Worm (Caenorhabditis elegans) whole organism, early embryonic: ENCODE measurements around the gene ceh-76.

ENCODE experiments used
- B0310.2 ChIP-seq: sonication (generic microtip); optimal IDR thresholded peaks from 2 replicates; lab custom pipeline; 2016; ENCODE audit warnings: mild to moderate bottlenecking, missing genetic modification characterization, missing compliant biosample characterization
- F13C5.2 ChIP-seq: sonication (generic microtip); optimal IDR thresholded peaks from 2 replicates; lab custom pipeline; 2017; ENCODE audit warnings: mild to moderate bottlenecking, missing genetic modification characterization, inconsistent platforms, missing compliant biosample characterization
- aly-1 ChIP-seq: sonication (generic microtip); optimal IDR thresholded peaks from 2 replicates; lab custom pipeline; 2016; ENCODE audit warnings: missing genetic modification characterization, missing compliant biosample characterization
- ama-1 ChIP-seq: fragments of 150-350 bp; optimal IDR thresholded peaks from 2 replicates; lab custom pipeline; 2014
- ceh-13 ChIP-seq: fragments of 200-800 bp; sonication (Bioruptor generic); optimal IDR thresholded peaks from 2 replicates; lab custom pipeline; 2018; ENCODE audit warnings: mild to moderate bottlenecking, missing genetic modification characterization, missing compliant biosample characterization
- ceh-36 ChIP-seq: sonication (generic microtip); optimal IDR thresholded peaks from 2 replicates; lab custom pipeline; 2016; ENCODE audit warnings: missing genetic modification characterization, inconsistent platforms, missing compliant biosample characterization
- ets-7 ChIP-seq: sonication (generic microtip); optimal IDR thresholded peaks from 2 replicates; lab custom pipeline; 2016; ENCODE audit warnings: missing genotype, missing genetic modification characterization, missing compliant biosample characterization
- flt-1 ChIP-seq: fragments of 200-800 bp; sonication (Bioruptor generic); IDR thresholded peaks from 2 replicates; pipeline ENCODE4 v1.3.6; 2022; ENCODE audit warnings: missing genetic modification characterization, missing compliant biosample characterization
- hmbx-1 ChIP-seq: sonication (generic microtip); optimal IDR thresholded peaks from 2 replicates; lab custom pipeline; 2016; ENCODE audit warnings: mild to moderate bottlenecking, missing genetic modification characterization, missing compliant biosample characterization
- hmg-4 ChIP-seq: fragments of 200-800 bp; sonication (Bioruptor generic); optimal IDR thresholded peaks from 2 replicates; lab custom pipeline; 2018; ENCODE audit warnings: mild to moderate bottlenecking, missing genetic modification characterization, missing compliant biosample characterization
- hnd-1 ChIP-seq: sonication (generic microtip); optimal IDR thresholded peaks from 2 replicates; lab custom pipeline; 2016; ENCODE audit warnings: missing genetic modification characterization, missing compliant biosample characterization
- pes-1 ChIP-seq: fragments of 200-800 bp; sonication (Bioruptor generic); IDR thresholded peaks from 2 replicates; pipeline ENCODE4 v1.3.6; 2022; ENCODE audit warnings: missing genetic modification reagents, missing genetic modification characterization, missing compliant biosample characterization
- scrt-1 ChIP-seq: fragments of 200-800 bp; sonication (Bioruptor generic); IDR thresholded peaks from 2 replicates; pipeline ENCODE4 v1.3.6; 2022; ENCODE audit warnings: missing genetic modification characterization, missing compliant biosample characterization
- sea-1 ChIP-seq: fragments of 200-800 bp; sonication (Bioruptor generic); conservative IDR thresholded peaks from 2 replicates; pipeline ENCODE4 v1.3.6; 2022; ENCODE audit warnings: missing genetic modification characterization, missing compliant biosample characterization
- tbx-11 ChIP-seq: fragments of 200-800 bp; sonication (Bioruptor generic); IDR thresholded peaks from 2 replicates; pipeline ENCODE4 v1.3.6; 2022; ENCODE audit warnings: missing genetic modification characterization, missing compliant biosample characterization
- tbx-37 ChIP-seq: fragments of 200-800 bp; sonication (Bioruptor generic); conservative IDR thresholded peaks from 2 replicates; pipeline ENCODE4 v1.3.6; 2022; ENCODE audit warnings: missing genetic modification reagents, missing genetic modification characterization, missing compliant biosample characterization
- tra-4 ChIP-seq: sonication (generic microtip); optimal IDR thresholded peaks from 2 replicates; lab custom pipeline; 2017; ENCODE audit warnings: missing genetic modification characterization, missing compliant biosample characterization

Gene ceh-76

ce11 chrV:7994570-7994969, at the start of gene ceh-76:
Gene ceh-76 (minus strand): TSS chrV:7994670.
- TF ChIP-seq B0310.2 (tag; lab: Kevin White, UChicago) = no peak
- TF ChIP-seq aly-1 = no peak
- TF ChIP-seq flt-1 (GFP tag; lab: Robert Waterston, UW) = no peak
- TF ChIP-seq hmg-4 = no peak
- no peak for TF ChIP-seq ceh-36 (tag; lab: Kevin White, UChicago)
- TF ChIP-seq tbx-37 (GFP tag; lab: Robert Waterston, UW) = no peak
- no peak for TF ChIP-seq hnd-1 (tag; lab: Kevin White, UChicago)
- TF ChIP-seq tbx-11 (GFP tag; lab: Robert Waterston, UW) = no peak
- TF ChIP-seq sea-1 = no peak
- TF ChIP-seq scrt-1 = no peak
- no peak for TF ChIP-seq ceh-13 (GFP tag; lab: Kevin White, UChicago)
- TF ChIP-seq ets-7 (tag; lab: Kevin White, UChicago) = no peak
- no peak for TF ChIP-seq F13C5.2 (tag; lab: Kevin White, UChicago)
- no peak for TF ChIP-seq hmbx-1 (tag; lab: Kevin White, UChicago)
- no peak for TF ChIP-seq pes-1 (GFP tag; lab: Robert Waterston, UW)
- TF ChIP-seq tra-4 (tag; lab: Kevin White, UChicago) = no peak
- TF ChIP-seq ama-1 (lab: Kevin White, UChicago) = no peak

ce11 chrV:8043664-8044063, 49.2 kb upstream of the ceh-76 start:
- no peak for TF ChIP-seq hmbx-1 (tag; lab: Kevin White, UChicago)
- no peak for TF ChIP-seq tbx-11 (GFP tag; lab: Robert Waterston, UW)
- no peak for TF ChIP-seq ets-7 (tag; lab: Kevin White, UChicago)
- TF ChIP-seq tra-4 (tag; lab: Kevin White, UChicago) = no peak
- TF ChIP-seq scrt-1 = no peak
- TF ChIP-seq hmg-4 = no peak
- TF ChIP-seq ceh-13 (GFP tag; lab: Kevin White, UChicago) = no peak

- TF ChIP-seq B0310.2 (tag; lab: Kevin White, UChicago) = no peak
- no peak for TF ChIP-seq ceh-13 (GFP tag; lab: Kevin White, UChicago)
- TF ChIP-seq aly-1 = no peak
- no peak for TF ChIP-seq tbx-11 (GFP tag; lab: Robert Waterston, UW)
- TF ChIP-seq ceh-36 (tag; lab: Kevin White, UChicago) = no peak
- TF ChIP-seq hnd-1 (tag; lab: Kevin White, UChicago) = no peak
- no peak for TF ChIP-seq hmbx-1 (tag; lab: Kevin White, UChicago)
- no peak for TF ChIP-seq scrt-1
- no peak for TF ChIP-seq ets-7 (tag; lab: Kevin White, UChicago)
- TF ChIP-seq flt-1 (GFP tag; lab: Robert Waterston, UW) = no peak
- no peak for TF ChIP-seq F13C5.2 (tag; lab: Kevin White, UChicago)
- no peak for TF ChIP-seq sea-1
- no peak for TF ChIP-seq pes-1 (GFP tag; lab: Robert Waterston, UW)
- TF ChIP-seq ama-1 (lab: Kevin White, UChicago) = no peak
- TF ChIP-seq hmg-4 = no peak
- TF ChIP-seq tra-4 (tag; lab: Kevin White, UChicago) = no peak
- TF ChIP-seq tbx-37 (GFP tag; lab: Robert Waterston, UW) = no peak
These were observed 46.9 kb upstream of the ceh-76 start for ce11 chrV:8041336-8041868.

- no peak; the same call in 1 of the 2 replicates for TF ChIP-seq pes-1 (GFP tag; lab: Robert Waterston, UW)
- TF ChIP-seq hmg-4 = peak; percentile 3
- TF ChIP-seq hmbx-1 (tag; lab: Kevin White, UChicago) = no peak
- no peak for TF ChIP-seq tbx-11 (GFP tag; lab: Robert Waterston, UW)
- no peak for TF ChIP-seq tra-4 (tag; lab: Kevin White, UChicago)
- TF ChIP-seq hnd-1 (tag; lab: Kevin White, UChicago) = no peak
- no peak for TF ChIP-seq ceh-13 (GFP tag; lab: Kevin White, UChicago)
- no peak for TF ChIP-seq B0310.2 (tag; lab: Kevin White, UChicago)
- TF ChIP-seq ceh-36 (tag; lab: Kevin White, UChicago) = peak; percentile 2
- TF ChIP-seq flt-1 (GFP tag; lab: Robert Waterston, UW) = no peak
- peak; percentile 82 for TF ChIP-seq ama-1 (lab: Kevin White, UChicago)
- no peak for TF ChIP-seq tbx-37 (GFP tag; lab: Robert Waterston, UW)
- no peak for TF ChIP-seq aly-1
- TF ChIP-seq F13C5.2 (tag; lab: Kevin White, UChicago) = no peak
- TF ChIP-seq scrt-1 = no peak
- TF ChIP-seq ets-7 (tag; lab: Kevin White, UChicago) = no peak
These were observed 46.0 kb upstream of the ceh-76 start for ce11 chrV:8040247-8041084.

- TF ChIP-seq sea-1 = 0 out of 2 replicates have a peak, but pooled peaks have one; percentile 28
- TF ChIP-seq tra-4 (tag; lab: Kevin White, UChicago) = no peak
- peak; percentile 57 for TF ChIP-seq ama-1 (lab: Kevin White, UChicago)
These were observed 45.1 kb upstream of the ceh-76 start for ce11 chrV:8039606-8040005.

- TF ChIP-seq hmbx-1 (tag; lab: Kevin White, UChicago) (no peak), flt-1 (GFP tag; lab: Robert Waterston, UW) (peak; percentile 13; the same call in 1 of the 2 replicates), B0310.2 (tag; lab: Kevin White, UChicago) (peak; percentile 41), sea-1 (no peak), aly-1 (no peak), ama-1 (lab: Kevin White, UChicago) (peak; percentile 62), hmg-4 (no peak), ceh-13 (GFP tag; lab: Kevin White, UChicago) (no peak)
These were observed 44.6 kb upstream of the ceh-76 start for ce11 chrV:8039085-8039525.

ce11 chrV:8035947-8036346, 41.5 kb upstream of the ceh-76 start, which contains the start of gene ZC513.14:
Gene ZC513.14 (minus strand): TSS chrV:8036047.
- no peak for TF ChIP-seq F13C5.2 (tag; lab: Kevin White, UChicago)
- no peak for TF ChIP-seq flt-1 (GFP tag; lab: Robert Waterston, UW)
- no peak for TF ChIP-seq ets-7 (tag; lab: Kevin White, UChicago)
- TF ChIP-seq tbx-11 (GFP tag; lab: Robert Waterston, UW) = no peak
- no peak for TF ChIP-seq ceh-36 (tag; lab: Kevin White, UChicago)
- no peak for TF ChIP-seq pes-1 (GFP tag; lab: Robert Waterston, UW)
- no peak for TF ChIP-seq B0310.2 (tag; lab: Kevin White, UChicago)
- no peak for TF ChIP-seq aly-1
- TF ChIP-seq ama-1 (lab: Kevin White, UChicago) = no peak
- TF ChIP-seq scrt-1 = no peak
- no peak for TF ChIP-seq sea-1
